Worm (Caenorhabditis elegans) whole organism, L3 larva: ENCODE results near the gene F21D5.5.

Experiments used
- R02D3.7 ChIP-seq: fragments of 150-350 bp; optimal IDR thresholded peaks from 2 replicates; lab custom pipeline; 2014; ENCODE audit warnings: missing biosample characterization, missing genetic modification characterization
- aly-2 ChIP-seq: fragments of 150-350 bp; optimal IDR thresholded peaks from 2 replicates; lab custom pipeline; 2014; ENCODE audit warnings: missing biosample characterization, missing genetic modification characterization
- ama-1 ChIP-seq: fragments of 150-350 bp; optimal IDR thresholded peaks from 2 replicates; lab custom pipeline; 2018
- ceh-16 ChIP-seq: sonication (generic microtip); optimal IDR thresholded peaks from 2 replicates; lab custom pipeline; 2017; ENCODE audit warnings: missing biosample characterization, missing genetic modification characterization
- ceh-28 ChIP-seq: fragments of 150-350 bp; optimal IDR thresholded peaks from 2 replicates; lab custom pipeline; 2014; ENCODE audit warnings: missing biosample characterization, missing genetic modification reagents, missing genetic modification characterization
- ceh-82 ChIP-seq: fragments of 150-350 bp; optimal IDR thresholded peaks from 2 replicates; lab custom pipeline; 2014; ENCODE audit warnings: missing biosample characterization, missing genetic modification characterization
- ceh-9 ChIP-seq: sonication (generic microtip); optimal IDR thresholded peaks from 2 replicates; lab custom pipeline; 2018; ENCODE audit warnings: missing biosample characterization, missing genetic modification characterization
- daf-12 ChIP-seq: fragments of 150-350 bp; optimal IDR thresholded peaks from 2 replicates; lab custom pipeline; 2014; ENCODE audit warnings: missing biosample characterization, missing genetic modification reagents, missing genetic modification characterization
- egl-27 ChIP-seq: sonication (generic microtip); optimal IDR thresholded peaks from 4 replicates; lab custom pipeline; 2017; ENCODE audit warnings: missing biosample characterization, missing genetic modification reagents, missing genetic modification characterization
- elt-1 ChIP-seq: fragments of 150-350 bp; optimal IDR thresholded peaks from 2 replicates; lab custom pipeline; 2014; ENCODE audit warnings: missing biosample characterization, missing genetic modification characterization
- elt-3 ChIP-seq, 3 experiments: fragments of 150-350 bp in 1 of 3; sonication (generic microtip) in 2 of 3; optimal IDR thresholded peaks; 2 replicates in 2 of 3; 4 replicates in 1 of 3; lab custom pipeline; 2014 to 2017; ENCODE audit warnings: missing biosample characterization in 3 of 3, missing genetic modification characterization in 3 of 3
- eor-1 ChIP-seq, 2 experiments: fragments of 150-350 bp; optimal IDR thresholded peaks; 2 replicates each; lab custom pipeline; 2014 to 2018; ENCODE audit warnings: missing biosample characterization in 2 of 2, missing genetic modification characterization in 2 of 2
- fos-1 ChIP-seq: fragments of 150-350 bp; optimal IDR thresholded peaks from 2 replicates; lab custom pipeline; 2014; ENCODE audit warnings: missing biosample characterization, missing genetic modification characterization
- hmg-11 ChIP-seq: sonication (generic microtip); optimal IDR thresholded peaks from 2 replicates; lab custom pipeline; 2016; ENCODE audit warnings: missing genetic modification characterization, missing compliant biosample characterization
- jun-1 ChIP-seq: fragments of 150-350 bp; optimal IDR thresholded peaks from 2 replicates; lab custom pipeline; 2014; ENCODE audit warnings: missing biosample characterization, missing genetic modification reagents, missing genetic modification characterization
- lin-15B ChIP-seq: fragments of 150-350 bp; optimal IDR thresholded peaks from 2 replicates; lab custom pipeline; 2014; ENCODE audit warnings: missing biosample characterization, missing genetic modification characterization
- lin-39 ChIP-seq: fragments of 150-350 bp; optimal IDR thresholded peaks from 2 replicates; lab custom pipeline; 2018; ENCODE audit warnings: missing biosample characterization, missing genetic modification reagents, missing genetic modification characterization
- lsy-12 ChIP-seq: sonication (generic microtip); optimal IDR thresholded peaks from 2 replicates; lab custom pipeline; 2016; ENCODE audit warnings: mild to moderate bottlenecking, missing genetic modification characterization, missing compliant biosample characterization
- mml-1 ChIP-seq: fragments of 150-350 bp; sonication (generic microtip); optimal IDR thresholded peaks from 3 replicates; lab custom pipeline; 2014; ENCODE audit warnings: missing biosample characterization, missing genetic modification characterization
- nfya-1 ChIP-seq: sonication (generic microtip); optimal IDR thresholded peaks from 2 replicates; lab custom pipeline; 2017; ENCODE audit warnings: missing genetic modification characterization, mild to moderate bottlenecking, missing compliant biosample characterization, antibody characterized with exemption, moderate library complexity; ENCODE audit not compliant: insufficient read depth
- nhr-11 ChIP-seq: fragments of 150-350 bp; optimal IDR thresholded peaks from 2 replicates; lab custom pipeline; 2014; ENCODE audit warnings: missing biosample characterization, missing genetic modification characterization
- nhr-23 ChIP-seq: fragments of 150-350 bp; optimal IDR thresholded peaks from 2 replicates; lab custom pipeline; 2014; ENCODE audit warnings: missing biosample characterization, missing genetic modification reagents, missing genetic modification characterization
- nhr-237 ChIP-seq: fragments of 150-350 bp; optimal IDR thresholded peaks from 2 replicates; lab custom pipeline; 2014; ENCODE audit warnings: missing biosample characterization, missing genetic modification characterization
- nhr-25 ChIP-seq: sonication (generic microtip); optimal IDR thresholded peaks from 2 replicates; lab custom pipeline; 2017; ENCODE audit warnings: missing biosample characterization, missing genetic modification characterization
- nhr-28 ChIP-seq: fragments of 150-350 bp; optimal IDR thresholded peaks from 2 replicates; lab custom pipeline; 2014; ENCODE audit warnings: missing biosample characterization, missing genetic modification characterization
- nhr-43 ChIP-seq: sonication (generic microtip); optimal IDR thresholded peaks from 2 replicates; lab custom pipeline; 2016; ENCODE audit warnings: mild to moderate bottlenecking, missing genetic modification characterization, missing compliant biosample characterization; ENCODE audit not compliant: poor library complexity, severe bottlenecking
- nhr-67 ChIP-seq: fragments of 150-350 bp; optimal IDR thresholded peaks from 2 replicates; lab custom pipeline; 2014; ENCODE audit warnings: missing biosample characterization, missing genetic modification characterization
- nhr-76 ChIP-seq: fragments of 150-350 bp; sonication (generic microtip); optimal IDR thresholded peaks from 5 replicates; lab custom pipeline; 2014; ENCODE audit warnings: missing biosample characterization, missing genetic modification characterization
- nhr-77 ChIP-seq: fragments of 150-350 bp; optimal IDR thresholded peaks from 2 replicates; lab custom pipeline; 2014; ENCODE audit warnings: missing biosample characterization, missing genetic modification characterization
- pqm-1 ChIP-seq: fragments of 150-350 bp; optimal IDR thresholded peaks from 2 replicates; lab custom pipeline; 2017; ENCODE audit warnings: missing biosample characterization, missing genetic modification characterization, inconsistent platforms
- sea-2 ChIP-seq: fragments of 150-350 bp; sonication (generic microtip); optimal IDR thresholded peaks from 4 replicates; lab custom pipeline; 2014; ENCODE audit warnings: missing biosample characterization, missing genetic modification reagents, missing genetic modification characterization
- tbx-2 ChIP-seq: sonication (generic microtip); optimal IDR thresholded peaks from 2 replicates; lab custom pipeline; 2016; ENCODE audit warnings: mild to moderate bottlenecking, missing genetic modification characterization, missing compliant biosample characterization
- unc-39 ChIP-seq: sonication (generic microtip); optimal IDR thresholded peaks from 4 replicates; lab custom pipeline; 2017; ENCODE audit warnings: missing biosample characterization, missing genetic modification characterization
- unc-62 ChIP-seq: fragments of 150-350 bp; sonication (generic microtip); optimal IDR thresholded peaks from 4 replicates; lab custom pipeline; 2014; ENCODE audit warnings: missing biosample characterization, missing genetic modification reagents, missing genetic modification characterization
- ztf-11 ChIP-seq: fragments of 150-350 bp; optimal IDR thresholded peaks from 2 replicates; lab custom pipeline; 2014; ENCODE audit warnings: missing biosample characterization, missing genetic modification characterization
- ztf-4 ChIP-seq: fragments of 150-350 bp; optimal IDR thresholded peaks from 2 replicates; lab custom pipeline; 2014; ENCODE audit warnings: missing biosample characterization, missing genetic modification characterization

The F21D5.5 gene

DNA sequence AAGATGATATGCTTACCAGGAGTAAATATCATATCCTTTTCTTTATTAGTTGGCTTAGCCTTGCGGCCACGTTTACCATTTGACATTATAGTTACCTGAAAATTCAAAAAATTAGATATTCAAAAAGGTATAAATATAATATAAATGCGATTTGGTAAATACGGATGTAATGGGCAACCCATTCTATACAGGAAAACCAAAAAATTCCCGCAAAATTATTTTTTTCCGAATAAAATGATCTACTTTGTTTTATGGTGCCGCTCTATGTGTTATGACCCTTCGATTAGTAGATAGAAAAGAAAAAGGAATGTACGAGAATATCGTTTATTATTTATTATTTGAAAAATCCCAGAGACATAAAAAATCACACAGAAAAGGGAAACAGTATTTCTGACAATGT is 15.5 kb upstream of the F21D5.5 start, which contains the start of gene elli-1:
Gene elli-1, minus strand, starts transcription at position 101 of the 400 bp plus-strand sequence.
- TF ChIP-seq elt-1 (tag; lab: Kevin White, UChicago) (no peak), ztf-4 (no peak), lin-39 (tag; lab: Kevin White, UChicago) (no peak), pqm-1 (tag; lab: Kevin White, UChicago) (no peak)

DNA sequence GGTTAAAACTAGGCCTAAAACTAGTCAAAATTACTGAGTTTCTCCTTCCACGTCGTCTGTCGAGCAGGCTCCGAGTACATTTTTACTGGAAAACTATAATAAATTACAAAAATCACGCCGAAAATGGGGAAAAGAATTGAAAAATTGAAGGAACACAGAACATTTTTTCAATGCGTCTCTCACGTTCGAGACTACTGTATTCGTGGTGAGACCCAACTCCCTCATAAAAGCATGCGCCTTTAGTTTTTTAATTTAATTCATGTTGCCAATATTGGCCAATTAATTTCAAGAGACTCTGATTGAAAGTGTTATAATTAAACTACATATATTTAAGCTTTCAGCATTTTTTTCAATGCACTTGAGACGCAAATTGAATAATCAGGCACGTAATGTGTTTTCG is 15.0 kb upstream of the F21D5.5 start:
- TF ChIP-seq elt-1 (tag; lab: Kevin White, UChicago) = no peak
- TF ChIP-seq unc-62 (GFP tag; lab: Kevin White, UChicago) = no peak
- no peak for TF ChIP-seq mml-1
- TF ChIP-seq egl-27 (tag; lab: Kevin White, UChicago) = no peak
- no peak for TF ChIP-seq aly-2 (tag; lab: Kevin White, UChicago)
- TF ChIP-seq lsy-12 (tag; lab: Kevin White, UChicago) = no peak
- no peak for TF ChIP-seq ztf-4
- no peak for TF ChIP-seq lin-39 (tag; lab: Kevin White, UChicago)
- TF ChIP-seq elt-3 (tag; optimal IDR thresholded peaks at IDR 0.05; lab: Kevin White, UChicago) = no peak
- no peak for TF ChIP-seq tbx-2
- no peak for TF ChIP-seq hmg-11 (tag; lab: Kevin White, UChicago)
- no peak for TF ChIP-seq nhr-237 (tag; lab: Kevin White, UChicago)
- TF ChIP-seq nhr-67 (tag; lab: Kevin White, UChicago) = no peak
- no peak for TF ChIP-seq lin-15B (tag; lab: Kevin White, UChicago)
- TF ChIP-seq eor-1 (tag; optimal IDR thresholded peaks at IDR 0.05; lab: Kevin White, UChicago) = no peak
- no peak for TF ChIP-seq R02D3.7 (tag; lab: Kevin White, UChicago)
- TF ChIP-seq ztf-11 = no peak
- no peak for TF ChIP-seq nhr-77 (tag; lab: Kevin White, UChicago)
- no peak for TF ChIP-seq unc-39 (tag; lab: Kevin White, UChicago)
- no peak for TF ChIP-seq nhr-11 (tag; lab: Kevin White, UChicago)
- TF ChIP-seq, all 47 proteins: peak for 0

DNA sequence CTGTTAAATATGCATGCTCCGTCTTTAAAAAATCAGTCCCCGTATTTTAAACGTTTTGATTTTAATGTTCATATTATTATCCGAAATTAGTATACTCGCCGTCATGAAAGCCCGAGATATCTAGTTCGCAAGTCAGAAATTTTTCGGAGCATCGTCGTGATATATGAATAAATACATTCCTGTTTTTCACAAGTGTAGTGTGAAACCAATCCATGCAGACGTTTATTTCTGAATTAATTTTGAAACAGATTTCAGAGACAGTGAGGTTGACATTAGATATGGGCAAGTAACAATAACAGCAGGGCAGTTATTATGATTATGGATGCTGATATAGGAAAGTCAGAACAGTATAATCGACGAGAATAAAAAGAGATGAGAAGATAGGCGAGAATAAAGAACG is 13.3 kb upstream of the F21D5.5 start:
- no peak for TF ChIP-seq nhr-43 (tag; lab: Kevin White, UChicago)
- TF ChIP-seq nhr-25 (tag; lab: Kevin White, UChicago) = no peak
- no peak for TF ChIP-seq mml-1
- no peak for TF ChIP-seq ceh-82 (tag; lab: Kevin White, UChicago)
- TF ChIP-seq daf-12 (tag; lab: Kevin White, UChicago) = no peak
- TF ChIP-seq, all 47 proteins: peak for 0

DNA sequence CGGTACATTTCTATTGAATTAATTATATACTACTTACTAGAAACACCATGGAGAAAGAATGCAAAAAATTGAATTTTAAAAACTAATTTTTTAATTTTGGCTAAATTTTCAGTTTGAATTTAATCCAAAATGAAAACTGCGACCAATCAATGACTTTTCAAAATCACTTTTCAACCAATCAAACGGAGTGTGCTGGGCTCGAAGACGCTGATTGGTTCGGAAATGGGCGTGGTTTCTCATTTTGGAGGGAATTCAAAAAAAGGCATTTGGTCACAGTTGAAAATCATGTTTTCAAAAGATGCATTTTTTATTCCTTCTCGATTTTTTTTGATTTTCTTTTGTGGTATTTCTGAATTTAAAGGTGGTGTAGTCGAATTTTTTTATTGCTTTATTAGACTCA is 9.8 kb upstream of the F21D5.5 start:
- TF ChIP-seq lin-15B (tag; lab: Kevin White, UChicago) (no peak), nfya-1 (tag; lab: Kevin White, UChicago) (peak; percentile 71), daf-12 (tag; lab: Kevin White, UChicago) (no peak), mml-1 (no peak), ceh-16 (tag; lab: Kevin White, UChicago) (no peak)
- TF ChIP-seq, all 47 proteins: peak for 1

DNA sequence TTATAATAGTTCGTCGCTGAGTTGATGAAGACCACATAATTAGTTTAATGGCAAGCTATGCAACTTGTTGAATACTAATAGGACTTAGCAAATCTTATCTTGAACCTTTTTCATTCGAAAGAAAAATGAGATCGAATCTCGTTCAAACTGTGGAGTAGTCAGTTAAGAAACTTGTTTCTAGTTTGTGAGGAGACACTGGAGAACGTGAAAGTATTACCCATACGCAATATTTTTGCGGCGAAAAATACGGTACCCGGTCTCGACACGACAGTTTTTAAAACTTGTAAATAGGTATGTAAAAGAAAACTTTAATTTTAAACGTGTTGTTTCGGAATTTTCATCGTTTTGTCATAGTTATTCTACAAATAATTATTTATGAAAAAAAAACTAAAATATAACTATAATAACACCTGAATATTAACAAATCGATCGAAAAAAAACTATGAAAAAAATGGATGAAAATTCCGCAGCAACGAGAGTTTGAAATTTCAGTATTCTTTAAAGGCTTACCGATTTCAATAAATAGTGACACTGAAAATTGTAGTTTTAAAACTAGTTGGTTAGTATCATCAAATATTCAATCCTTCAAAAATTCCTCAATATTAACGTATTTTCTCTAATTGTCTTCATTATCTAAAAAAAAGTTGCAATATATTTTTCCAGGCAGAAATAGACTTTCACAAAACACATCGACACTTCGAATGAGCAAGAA is 6.6 kb upstream of the F21D5.5 start, which contains the start of the genes F20C5.7 and parg-1:
Gene F20C5.7, minus strand, starts transcription at position 101 of the 712 bp plus-strand sequence.
Gene parg-1, plus strand, starts transcription at position 662 of the 712 bp plus-strand sequence.
- no peak for TF ChIP-seq sea-2 (GFP tag; lab: Kevin White, UChicago)
- no peak for TF ChIP-seq ceh-82 (tag; lab: Kevin White, UChicago)
- no peak for TF ChIP-seq R02D3.7 (tag; lab: Kevin White, UChicago)
- no peak for TF ChIP-seq tbx-2
- TF ChIP-seq fos-1 (tag; lab: Kevin White, UChicago) = no peak
- TF ChIP-seq nhr-43 (tag; lab: Kevin White, UChicago) = no peak
- TF ChIP-seq nhr-23 (tag; lab: Kevin White, UChicago) = no peak
- TF ChIP-seq hmg-11 (tag; lab: Kevin White, UChicago) = no peak
- no peak for TF ChIP-seq ceh-9 (tag; lab: Kevin White, UChicago)
- TF ChIP-seq ceh-28 (tag; lab: Kevin White, UChicago) = no peak
- no peak for TF ChIP-seq nhr-76 (tag; lab: Kevin White, UChicago)
- TF ChIP-seq nfya-1 (tag; lab: Kevin White, UChicago) = no peak
- no peak for TF ChIP-seq unc-39 (tag; lab: Kevin White, UChicago)
- no peak for TF ChIP-seq ama-1 (lab: Kevin White, UChicago)
- no peak for TF ChIP-seq jun-1 (tag; lab: Kevin White, UChicago)
- TF ChIP-seq nhr-77 (tag; lab: Kevin White, UChicago) = no peak
- TF ChIP-seq nhr-28 = no peak
- TF ChIP-seq egl-27 (tag; lab: Kevin White, UChicago) = no peak
